Worm (Caenorhabditis elegans): ENCODE measurements around the gene T10C6.10.

DNA sequence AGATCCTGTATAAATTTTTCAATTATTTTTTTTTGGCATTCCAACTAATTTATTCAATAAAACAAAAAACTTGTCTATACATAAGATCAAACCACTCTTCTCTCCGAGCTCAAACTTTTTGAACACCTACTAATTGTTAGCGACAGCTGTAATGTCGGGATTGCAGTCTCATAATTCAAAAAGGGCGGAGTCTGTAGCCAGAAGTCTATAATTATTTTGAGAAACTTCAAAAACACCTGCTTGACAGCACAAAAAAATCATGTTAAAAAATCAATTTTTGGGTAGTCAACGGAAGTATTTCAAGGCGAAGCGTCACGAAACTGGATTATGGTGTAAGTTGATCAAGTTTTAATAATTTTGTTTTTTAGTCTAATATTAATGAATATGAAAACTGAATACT lies 16.2 kb upstream of the T10C6.10 start, which contains the start of gene srx-44:
- no peak for TF ChIP-seq pag-3 (tag; optimal IDR thresholded peaks at IDR 0.05; ENCODE audit: borderline replicate concordance)
- TF ChIP-seq ceh-9 (tag; optimal IDR thresholded peaks at IDR 0.05), result no peak
- TF ChIP-seq nhr-232 (tag; optimal IDR thresholded peaks at IDR 0.05), result no peak
- no peak for TF ChIP-seq C08G9.2 (tag; optimal IDR thresholded peaks at IDR 0.05)
- no peak for TF ChIP-seq pros-1 (tag; optimal IDR thresholded peaks at IDR 0.05)
- no peak for TF ChIP-seq pqm-1 (tag; optimal IDR thresholded peaks at IDR 0.05)
- TF ChIP-seq ama-1 (optimal IDR thresholded peaks at IDR 0.05), result no peak
- no peak for TF ChIP-seq fkh-10 (GFP tag; optimal IDR thresholded peaks at IDR 0.05)
